Worm (Caenorhabditis elegans) whole organism, L1 larva: ENCODE measurements around the gene best-17.

Experiments
- ceh-63 ChIP-seq: fragments of 200-800 bp; sonication (Bioruptor generic); optimal IDR thresholded peaks from 2 replicates; lab custom pipeline; 2018; ENCODE audit warnings: mild to moderate bottlenecking, missing genetic modification characterization, missing compliant biosample characterization
- ceh-90 ChIP-seq: sonication (generic microtip); optimal IDR thresholded peaks from 2 replicates; lab custom pipeline; 2016; ENCODE audit warnings: missing genetic modification characterization, missing compliant biosample characterization
- ces-1 ChIP-seq: fragments of 150-350 bp; optimal IDR thresholded peaks from 2 replicates; lab custom pipeline; 2014; ENCODE audit warnings: missing biosample characterization, missing genetic modification reagents, missing genetic modification characterization
- dsc-1 ChIP-seq: sonication (generic microtip); optimal IDR thresholded peaks from 2 replicates; lab custom pipeline; 2016; ENCODE audit warnings: mild to moderate bottlenecking, missing genetic modification characterization, missing compliant biosample characterization
- efl-1 ChIP-seq, 4 experiments: fragments of 150-350 bp; optimal IDR thresholded peaks in 3 of 4; peaks in 1 of 4; 1 replicate in 1 of 4; 2 replicates in 3 of 4; lab custom pipeline; 2014; ENCODE audit warnings: missing biosample characterization in 2 of 4, missing genetic modification characterization in 2 of 4, missing genetic modification reagents in 2 of 4
- efl-3 ChIP-seq: fragments of 200-800 bp; sonication (Bioruptor generic); optimal IDR thresholded peaks from 2 replicates; lab custom pipeline; 2018; ENCODE audit warnings: mild to moderate bottlenecking, missing genetic modification characterization, missing compliant biosample characterization
- egl-13 ChIP-seq: sonication (generic microtip); optimal IDR thresholded peaks from 2 replicates; lab custom pipeline; 2016; ENCODE audit warnings: missing genotype, missing genetic modification reagents, missing genetic modification characterization, missing compliant biosample characterization
- elt-2 ChIP-seq: sonication (generic microtip); optimal IDR thresholded peaks from 2 replicates; lab custom pipeline; 2016; ENCODE audit warnings: missing genetic modification characterization, mild to moderate bottlenecking, inconsistent platforms, missing compliant biosample characterization, missing genetic modification reagents
- elt-3 ChIP-seq, 6 experiments: fragments of 150-350 bp in 1 of 6; sonication (generic microtip); optimal IDR thresholded peaks; 2 replicates each; lab custom pipeline; 2017 to 2018; ENCODE audit warnings: missing biosample characterization in 6 of 6, missing genetic modification characterization in 6 of 6, inconsistent platforms in 1 of 6
- ets-5 ChIP-seq: fragments of 200-800 bp; sonication (Bioruptor generic); IDR thresholded peaks from 2 replicates; pipeline ENCODE4 v1.3.6; 2022; ENCODE audit warnings: missing genetic modification characterization, missing compliant biosample characterization
- fkh-10 ChIP-seq: sonication (generic microtip); optimal IDR thresholded peaks from 2 replicates; lab custom pipeline; 2017; ENCODE audit warnings: missing biosample characterization, missing genetic modification reagents, missing genetic modification characterization
- fkh-4 ChIP-seq: sonication (generic microtip); optimal IDR thresholded peaks from 2 replicates; lab custom pipeline; 2016; ENCODE audit warnings: missing compliant biosample characterization, missing genetic modification characterization, borderline replicate concordance
- fkh-8 ChIP-seq: sonication (generic microtip); optimal IDR thresholded peaks from 2 replicates; lab custom pipeline; 2016; ENCODE audit warnings: mild to moderate bottlenecking, missing genetic modification characterization, missing compliant biosample characterization
- hlh-4 ChIP-seq: sonication (generic microtip); optimal IDR thresholded peaks from 2 replicates; lab custom pipeline; 2016; ENCODE audit warnings: mild to moderate bottlenecking, missing genetic modification characterization, missing compliant biosample characterization
- hpl-2 ChIP-seq: fragments of 150-350 bp; optimal IDR thresholded peaks from 2 replicates; lab custom pipeline; 2014; ENCODE audit warnings: missing biosample characterization, missing genetic modification reagents, missing genetic modification characterization
- jun-1 ChIP-seq: fragments of 150-350 bp; optimal IDR thresholded peaks from 2 replicates; lab custom pipeline; 2014; ENCODE audit warnings: missing biosample characterization, missing genetic modification reagents, missing genetic modification characterization
- lin-14 ChIP-seq: fragments of 200-800 bp; sonication (Bioruptor generic); optimal IDR thresholded peaks from 2 replicates; lab custom pipeline; 2018; ENCODE audit warnings: mild to moderate bottlenecking, missing genetic modification characterization, moderate library complexity, missing compliant biosample characterization
- lin-35 ChIP-seq, 2 experiments: fragments of 150-350 bp; optimal IDR thresholded peaks; 2 replicates each; lab custom pipeline; 2014; ENCODE audit warnings: missing biosample characterization in 2 of 2, missing genetic modification characterization in 2 of 2, missing genetic modification reagents in 2 of 2
- lsy-2 ChIP-seq, 2 experiments: fragments of 150-350 bp; optimal IDR thresholded peaks; 2 replicates each; lab custom pipeline; 2014; ENCODE audit warnings: missing biosample characterization in 2 of 2, missing genetic modification characterization in 2 of 2
- mdl-1 ChIP-seq, 2 experiments: fragments of 150-350 bp; optimal IDR thresholded peaks; 2 replicates each; lab custom pipeline; 2014 to 2017; ENCODE audit warnings: missing biosample characterization in 2 of 2, missing genetic modification characterization in 2 of 2, inconsistent platforms in 1 of 2
- nhr-28 ChIP-seq: fragments of 150-350 bp; optimal IDR thresholded peaks from 2 replicates; lab custom pipeline; 2014; ENCODE audit warnings: missing biosample characterization, missing genetic modification characterization
- nhr-47 ChIP-seq: sonication (generic microtip); optimal IDR thresholded peaks from 2 replicates; lab custom pipeline; 2016; ENCODE audit warnings: mild to moderate bottlenecking, missing genetic modification characterization, moderate library complexity, missing compliant biosample characterization
- nhr-71 ChIP-seq: sonication (generic microtip); optimal IDR thresholded peaks from 2 replicates; lab custom pipeline; 2016; ENCODE audit warnings: mild to moderate bottlenecking, missing genetic modification characterization, moderate library complexity, missing compliant biosample characterization
- nhr-85 ChIP-seq: sonication (generic microtip); peaks from one replicate; lab custom pipeline; 2016; ENCODE audit warnings: missing genetic modification characterization, inconsistent platforms, missing compliant biosample characterization
- nhr-90 ChIP-seq: sonication (generic microtip); optimal IDR thresholded peaks from 2 replicates; lab custom pipeline; 2016; ENCODE audit warnings: mild to moderate bottlenecking, missing genetic modification characterization, missing compliant biosample characterization; ENCODE audit not compliant: poor library complexity
- skn-1 ChIP-seq: fragments of 150-350 bp; optimal IDR thresholded peaks from 2 replicates; lab custom pipeline; 2014; ENCODE audit warnings: missing biosample characterization, missing genetic modification characterization
- snu-23 ChIP-seq: sonication (generic microtip); optimal IDR thresholded peaks from 2 replicates; lab custom pipeline; 2016; ENCODE audit warnings: missing genetic modification characterization, missing compliant biosample characterization
- swsn-7 ChIP-seq: sonication (generic microtip); optimal IDR thresholded peaks from 2 replicates; lab custom pipeline; 2016; ENCODE audit warnings: missing genetic modification characterization, missing compliant biosample characterization
- tlp-1 ChIP-seq: fragments of 150-350 bp; optimal IDR thresholded peaks from 2 replicates; lab custom pipeline; 2014; ENCODE audit warnings: missing biosample characterization, missing genetic modification characterization
- unc-130 ChIP-seq: fragments of 150-350 bp; optimal IDR thresholded peaks from 2 replicates; lab custom pipeline; 2017; ENCODE audit warnings: missing biosample characterization, missing genetic modification characterization, inconsistent platforms
- vab-15 ChIP-seq: sonication (generic microtip); optimal IDR thresholded peaks from 2 replicates; lab custom pipeline; 2017; ENCODE audit warnings: missing genotype, mild to moderate bottlenecking, missing genetic modification characterization, missing compliant biosample characterization
- ztf-4 ChIP-seq: fragments of 150-350 bp; optimal IDR thresholded peaks from 2 replicates; lab custom pipeline; 2014; ENCODE audit warnings: missing biosample characterization, missing genetic modification characterization

Gene best-17

DNA sequence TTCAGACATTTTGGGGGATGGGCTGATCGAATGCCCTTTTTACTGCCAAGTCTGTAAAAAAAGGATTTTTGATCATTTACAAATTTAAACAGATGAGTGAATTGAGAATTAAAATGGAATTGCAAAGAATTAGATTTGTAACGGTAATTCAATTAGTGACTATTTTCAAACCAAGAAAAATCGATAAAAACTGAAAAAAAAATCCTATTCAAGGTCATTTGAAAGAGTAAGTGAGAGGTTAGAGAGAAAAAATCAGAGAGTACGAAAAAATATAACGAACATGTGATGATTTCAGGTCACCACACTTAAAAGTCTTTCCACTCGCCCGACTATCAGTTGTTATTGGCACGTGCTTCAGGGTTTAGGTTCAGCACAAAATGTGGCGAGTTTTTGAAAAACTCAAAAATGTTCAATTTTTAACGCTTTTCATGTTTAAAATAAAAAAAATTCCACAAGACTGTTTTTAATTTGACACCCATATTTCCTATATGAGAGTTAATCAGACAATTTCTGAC is 10.8 kb upstream of the best-17 start, which contains the start of gene T19C3.4:
TSS of gene T19C3.4 (minus strand) at position 51 of the 515 bp plus-strand sequence.
- TF ChIP-seq vab-15 (tag; lab: Kevin White, UChicago): no peak
- no peak for TF ChIP-seq efl-3 (GFP tag; lab: Kevin White, UChicago)
- TF ChIP-seq nhr-85 (tag; lab: Kevin White, UChicago): peak; percentile 73
- TF ChIP-seq hpl-2 (GFP tag; lab: Kevin White, UChicago): no peak
- no peak for TF ChIP-seq hlh-4 (tag; lab: Kevin White, UChicago)
- TF ChIP-seq ztf-4 (tag; lab: Kevin White, UChicago): no peak
- peak; percentile 27 for TF ChIP-seq elt-2 (tag; lab: Kevin White, UChicago)
- TF ChIP-seq mdl-1 (tag; optimal IDR thresholded peaks at IDR 0.05; lab: Kevin White, UChicago): peak in 1 of 2 experiments; percentile 30
- TF ChIP-seq nhr-90 (tag; lab: Kevin White, UChicago): peak; percentile 9
- peak in 1 of 2 experiments; percentile 19 for TF ChIP-seq lsy-2 (tag; optimal IDR thresholded peaks at IDR 0.05; lab: Kevin White, UChicago)
- no peak for TF ChIP-seq jun-1 (tag; lab: Kevin White, UChicago)
- no peak for TF ChIP-seq ets-5 (GFP tag; lab: Robert Waterston, UW)
- no peak for TF ChIP-seq ceh-63
- peak in 1 of 2 experiments; percentile 52 for TF ChIP-seq lin-35 (GFP tag; optimal IDR thresholded peaks at IDR 0.05; lab: Kevin White, UChicago)
- TF ChIP-seq snu-23 (GFP tag; lab: Kevin White, UChicago): peak; percentile 16
- no peak for TF ChIP-seq efl-1 (optimal IDR thresholded peaks at IDR 0.05; lab: Kevin White, UChicago)
- peak in 1 of 2 experiments; percentile 35 for TF ChIP-seq efl-1 (GFP tag; optimal IDR thresholded peaks at IDR 0.05 in 1 of 2; lab: Kevin White, UChicago)
- TF ChIP-seq swsn-7 (tag; lab: Kevin White, UChicago): no peak
- no peak for TF ChIP-seq skn-1
- no peak for TF ChIP-seq ceh-90

DNA sequence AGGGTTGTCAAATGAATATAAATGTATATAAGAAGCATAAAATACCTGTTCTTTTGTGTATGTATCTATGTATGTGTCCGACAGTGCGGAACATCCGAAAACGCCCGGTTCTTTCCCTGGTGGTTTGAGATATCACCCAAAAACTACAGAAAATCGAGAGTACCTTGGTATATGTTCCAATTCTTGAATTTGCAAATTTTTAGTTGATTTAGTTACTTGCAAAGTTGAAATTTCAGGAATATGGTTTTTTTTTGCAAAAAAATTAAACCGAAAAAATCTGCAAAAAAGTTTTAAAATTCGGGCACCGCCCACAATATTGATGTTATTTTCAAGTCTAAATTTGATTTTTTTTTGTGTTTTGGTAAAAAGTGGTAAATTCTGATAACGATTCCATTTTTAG is 8.0 kb upstream of the best-17 start, which contains the start of gene T19C3.2:
TSS of gene T19C3.2 (minus strand) at position 101 of the 400 bp plus-strand sequence.
- TF ChIP-seq elt-3 (tag; optimal IDR thresholded peaks at IDR 0.05; lab: Kevin White, UChicago): no peak
- TF ChIP-seq nhr-71: no peak
- TF ChIP-seq ces-1 (GFP tag; lab: Kevin White, UChicago): no peak
- TF ChIP-seq fkh-8 (tag; lab: Kevin White, UChicago): no peak
- TF ChIP-seq fkh-4 (tag; lab: Kevin White, UChicago): no peak
- TF ChIP-seq unc-130 (tag; lab: Kevin White, UChicago): no peak
- TF ChIP-seq fkh-10 (GFP tag; lab: Kevin White, UChicago): no peak
- TF ChIP-seq ceh-63: no peak
- TF ChIP-seq dsc-1 (tag; lab: Kevin White, UChicago): no peak
- no peak for TF ChIP-seq tlp-1 (tag; lab: Kevin White, UChicago)
- TF ChIP-seq nhr-28 (tag; lab: Kevin White, UChicago): no peak
- TF ChIP-seq ceh-90: no peak
- no peak for TF ChIP-seq egl-13 (tag; lab: Kevin White, UChicago)

DNA sequence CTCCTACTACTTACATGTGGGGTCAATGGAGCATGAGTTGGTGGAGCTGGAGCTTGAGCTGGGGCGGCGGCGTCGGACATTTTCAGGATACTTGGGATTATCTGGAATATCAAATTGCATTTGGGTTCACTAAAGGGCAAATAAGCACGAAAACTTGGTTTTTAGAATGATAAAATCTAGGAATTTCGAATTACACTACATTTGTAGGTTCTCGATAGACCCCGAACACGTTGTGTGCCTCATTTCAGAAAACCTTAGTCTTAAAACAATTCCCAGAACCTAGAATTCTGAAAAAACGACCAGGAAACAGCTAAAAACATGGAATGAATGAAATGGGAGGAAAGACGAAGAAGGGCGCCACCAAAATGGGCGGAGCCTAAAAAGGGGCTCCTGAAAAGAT is 5.0 kb upstream of the best-17 start, which contains the start of gene T19C3.3:
TSS of gene T19C3.3 (minus strand) at position 101 of the 400 bp plus-strand sequence.
- peak; percentile 12 for TF ChIP-seq lin-14
- TF ChIP-seq snu-23 (GFP tag; lab: Kevin White, UChicago): no peak

DNA sequence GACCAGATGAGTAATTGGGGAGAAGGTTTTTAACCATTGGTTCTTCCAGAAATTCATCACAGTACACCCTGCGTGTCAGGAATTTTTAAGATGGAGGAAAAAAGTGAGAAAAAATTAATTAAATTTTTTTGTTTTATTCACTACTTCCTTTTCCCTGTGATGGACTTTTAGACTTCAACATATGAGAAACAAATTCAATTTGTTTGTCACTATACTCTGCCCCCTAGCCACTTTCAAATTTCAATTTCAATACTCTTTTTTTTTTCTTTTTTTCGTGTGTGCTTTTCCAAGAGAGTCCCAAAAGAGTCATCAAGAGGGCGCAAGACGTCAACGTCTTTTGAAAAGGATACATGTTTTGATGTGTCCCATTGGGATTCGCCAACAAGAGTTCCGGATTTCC is 3.3 kb upstream of the best-17 start:
- TF ChIP-seq lin-14 (peak; percentile 57), efl-3 (GFP tag; lab: Kevin White, UChicago) (no peak), fkh-8 (tag; lab: Kevin White, UChicago) (no peak), nhr-85 (tag; lab: Kevin White, UChicago) (peak; percentile 55), nhr-47 (tag; lab: Kevin White, UChicago) (no peak), efl-1 (optimal IDR thresholded peaks at IDR 0.05; lab: Kevin White, UChicago) (no peak), efl-1 (GFP tag; optimal IDR thresholded peaks at IDR 0.05 in 1 of 2; lab: Kevin White, UChicago) (peak in 1 of 2 experiments; percentile 2), ces-1 (GFP tag; lab: Kevin White, UChicago) (peak; percentile 21), lin-35 (GFP tag; optimal IDR thresholded peaks at IDR 0.05; lab: Kevin White, UChicago) (no peak)
